Fruit fly (Drosophila melanogaster) S2 (cell line): ENCODE measurements around the gene CG45764.
"Not testable (repeated sequence)": the region's sequence is repeated elsewhere in the genome, so short reads cannot be mapped to it uniquely, and the experiment has no call there.

ENCODE experiments used
- CG8478 ChIP-seq: fragments of >200 bp; optimal IDR thresholded peaks from 2 replicates; lab custom pipeline; 2018
- CTCF ChIP-seq, 2 experiments: fragments of >200 bp; optimal IDR thresholded peaks; 2 replicates each; lab custom pipeline; 2018

dm6 chrY:3253257-3253656 is 35.8 kb upstream of the CG45764 start, which contains the start of gene CG46192:
- not testable (repeated sequence) for TF ChIP-seq CG8478; CTCF (optimal IDR thresholded peaks at IDR 0.05; lab: Kevin White, UChicago)
